Fruit fly (Drosophila melanogaster) whole organism, pupa: ENCODE measurements around the gene Cnx99A.

ENCODE experiments used
- CG12605 ChIP-seq: fragments of 200-800 bp; sonication (Bioruptor generic); IDR thresholded peaks from 2 replicates; pipeline ENCODE4 v1.3.6; 2022; ENCODE audit warnings: missing biosample characterization, missing genetic modification characterization
- CG4496 ChIP-seq: fragments of 200-800 bp; sonication (Bioruptor generic); IDR thresholded peaks from 3 replicates; pipeline ENCODE4 v1.3.6; 2022; ENCODE audit warnings: missing biosample characterization, missing genetic modification characterization
- Snoo ChIP-seq: fragments of 200-800 bp; sonication (Bioruptor generic); optimal IDR thresholded peaks from 3 replicates; lab custom pipeline; 2017; ENCODE audit warnings: missing biosample characterization, mild to moderate bottlenecking, missing genetic modification characterization, inconsistent platforms

DNA sequence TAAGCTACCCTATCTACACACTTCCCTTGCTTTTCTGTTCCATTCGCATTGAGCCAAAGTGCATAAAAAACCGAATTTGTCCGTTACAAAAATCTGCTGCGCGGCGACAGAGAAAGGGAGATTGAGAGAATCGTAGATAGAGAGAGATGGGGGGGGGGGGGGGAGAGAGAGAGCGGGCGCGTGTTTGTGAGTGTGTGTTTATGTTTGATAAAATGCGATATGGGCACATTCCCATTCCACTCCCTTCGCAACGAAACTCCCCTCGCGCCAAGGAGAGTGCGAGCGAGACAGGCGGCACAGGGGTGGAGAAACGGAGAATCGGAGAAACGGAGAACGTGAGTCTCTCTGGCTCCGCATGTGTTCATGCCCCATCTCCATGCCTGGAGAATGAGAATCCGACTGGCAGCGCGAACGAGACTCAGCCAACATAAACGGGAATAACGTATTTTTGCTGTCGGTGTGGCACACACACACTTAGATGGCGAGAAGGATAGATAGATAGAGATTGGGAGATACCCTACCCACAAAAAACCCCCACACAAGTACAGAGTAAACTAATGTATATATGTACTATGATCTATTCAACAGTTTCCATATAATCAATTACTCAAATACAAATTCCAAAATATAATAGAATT, 32.0 kb downstream of the Cnx99A start:
- peak; percentile 57; the same call in 1 of the 3 replicates for TF ChIP-seq CG4496 (GFP tag; lab: Robert Waterston, UW)
- TF ChIP-seq Snoo (tag; lab: Kevin White, UChicago) = no peak
- TF ChIP-seq CG12605 = no peak
